Worm (Caenorhabditis elegans) whole organism, L1 larva: ENCODE data around the gene nkb-2.

Source experiments
- aly-2 ChIP-seq: fragments of 150-350 bp; optimal IDR thresholded peaks from 2 replicates; lab custom pipeline; 2014; ENCODE audit warnings: missing biosample characterization, missing genetic modification characterization
- lin-13 ChIP-seq: fragments of 150-350 bp; optimal IDR thresholded peaks from 2 replicates; lab custom pipeline; 2014; ENCODE audit warnings: missing biosample characterization, missing genetic modification reagents, missing genetic modification characterization
- lsy-2 ChIP-seq, 2 experiments: fragments of 150-350 bp; optimal IDR thresholded peaks; 2 replicates each; lab custom pipeline; 2014; ENCODE audit warnings: missing biosample characterization in 2 of 2, missing genetic modification characterization in 2 of 2

DNA sequence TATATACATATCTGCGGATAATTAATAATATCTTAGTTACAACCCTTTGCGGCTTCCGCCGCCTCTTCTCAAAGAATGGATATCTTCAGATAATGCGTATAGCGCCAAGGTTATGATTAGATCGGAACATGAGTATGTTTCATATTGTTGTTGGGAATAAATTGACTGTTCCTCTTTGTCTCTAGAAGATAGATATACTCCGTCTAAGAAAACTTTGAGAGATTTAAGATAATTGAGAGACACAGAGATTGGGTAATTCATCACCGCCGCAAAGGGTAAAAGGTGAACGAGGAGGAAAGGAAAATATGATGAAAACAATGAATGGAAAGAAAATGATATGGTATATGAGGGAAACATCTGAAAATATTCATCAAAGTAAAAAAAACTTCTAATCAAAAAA, 14.1 kb upstream of the nkb-2 start:
- no peak for TF ChIP-seq lsy-2 (tag; optimal IDR thresholded peaks at IDR 0.05; lab: Kevin White, UChicago)
- TF ChIP-seq lin-13 (GFP tag; lab: Kevin White, UChicago), result no peak
- no peak for TF ChIP-seq aly-2
